Worm (Caenorhabditis elegans) whole organism, late embryonic: ENCODE results near the gene C33D9.13.

Experiments used
- ama-1 ChIP-seq: fragments of 150-350 bp; optimal IDR thresholded peaks from 2 replicates; lab custom pipeline; 2014
- ceh-18 ChIP-seq: sonication (generic microtip); optimal IDR thresholded peaks from 2 replicates; lab custom pipeline; 2016; ENCODE audit warnings: missing genetic modification characterization, missing compliant biosample characterization
- ceh-30 ChIP-seq: fragments of 150-350 bp; optimal IDR thresholded peaks from 2 replicates; lab custom pipeline; 2014; ENCODE audit warnings: missing biosample characterization, missing genetic modification characterization
- ceh-45 ChIP-seq: fragments of 200-800 bp; sonication (Bioruptor generic); IDR thresholded peaks from 2 replicates; pipeline ENCODE4 v1.3.6; 2022; ENCODE audit warnings: missing genetic modification reagents, missing genetic modification characterization, missing compliant biosample characterization
- che-1 ChIP-seq: sonication (generic microtip); optimal IDR thresholded peaks from 2 replicates; lab custom pipeline; 2016; ENCODE audit warnings: mild to moderate bottlenecking, missing genetic modification characterization, missing compliant biosample characterization
- dmd-4 ChIP-seq: sonication (generic microtip); optimal IDR thresholded peaks from 2 replicates; lab custom pipeline; 2016; ENCODE audit warnings: borderline replicate concordance, missing genetic modification characterization, missing compliant biosample characterization
- elt-4 ChIP-seq: sonication (generic microtip); optimal IDR thresholded peaks from 2 replicates; lab custom pipeline; 2016; ENCODE audit warnings: missing genetic modification characterization, missing compliant biosample characterization
- fax-1 ChIP-seq: sonication (generic microtip); optimal IDR thresholded peaks from 2 replicates; lab custom pipeline; 2016; ENCODE audit warnings: missing genotype, missing genetic modification characterization, missing compliant biosample characterization
- hlh-6 ChIP-seq: sonication (generic microtip); optimal IDR thresholded peaks from 2 replicates; lab custom pipeline; 2016; ENCODE audit warnings: missing genotype, missing genetic modification characterization, missing compliant biosample characterization
- pros-1 ChIP-seq: fragments of 150-350 bp; optimal IDR thresholded peaks from 2 replicates; lab custom pipeline; 2014; ENCODE audit warnings: missing biosample characterization, missing genetic modification reagents, missing genetic modification characterization
- sox-2 ChIP-seq: fragments of 200-800 bp; sonication (Bioruptor generic); IDR thresholded peaks from 2 replicates; pipeline ENCODE4 v1.3.6; 2022; ENCODE audit warnings: missing genetic modification reagents, missing genetic modification characterization, missing compliant biosample characterization
- unc-42 ChIP-seq: sonication (generic microtip); optimal IDR thresholded peaks from 2 replicates; lab custom pipeline; 2016; ENCODE audit warnings: missing genotype, missing genetic modification characterization, missing compliant biosample characterization

- TF ChIP-seq sox-2, result no peak
- TF ChIP-seq unc-42 (tag; lab: Kevin White, UChicago), result no peak
- TF ChIP-seq ceh-45, result no peak
- TF ChIP-seq pros-1 (tag; lab: Kevin White, UChicago), result no peak
- no peak for TF ChIP-seq elt-4
- no peak for TF ChIP-seq ceh-30 (tag; lab: Kevin White, UChicago)
- TF ChIP-seq ceh-18 (tag; lab: Kevin White, UChicago), result no peak
- TF ChIP-seq ama-1 (lab: Kevin White, UChicago), result no peak
- TF ChIP-seq fax-1, result no peak
- TF ChIP-seq hlh-6 (tag; lab: Kevin White, UChicago), result no peak
- TF ChIP-seq che-1, result no peak
- TF ChIP-seq dmd-4 (tag; lab: Kevin White, UChicago), result no peak
These were observed 45.8 kb downstream of the C33D9.13 start, which contains the start of gene F21D5.5 for ce11 chrIV:8739294-8739693.
